Fruit fly (Drosophila melanogaster) whole organism, embryonic: ENCODE measurements around the gene Cpr73D.

Source experiments
- Ada2b ChIP-seq: fragments of 200-800 bp; sonication (Bioruptor generic); IDR thresholded peaks from 2 replicates; pipeline ENCODE4 v1.3.6; 2022; ENCODE audit warnings: missing biosample characterization, missing genetic modification characterization
- Adf1 ChIP-seq: fragments of 200-800 bp; sonication (Bioruptor generic); IDR thresholded peaks from 2 replicates; pipeline ENCODE4 v1.3.6; 2022; ENCODE audit warnings: missing biosample characterization, missing genetic modification characterization
- Antp ChIP-seq: fragments of 200-800 bp; sonication (Bioruptor generic); optimal IDR thresholded peaks from 3 replicates; lab custom pipeline; 2016; ENCODE audit warnings: missing biosample characterization, missing genetic modification characterization
- B-H2 ChIP-seq: fragments of 200-800 bp; sonication (Bioruptor generic); optimal IDR thresholded peaks from 2 replicates; lab custom pipeline; 2018; ENCODE audit warnings: missing biosample characterization, mild to moderate bottlenecking, missing genetic modification characterization
- CG10274 ChIP-seq: fragments of 200-800 bp; sonication (Bioruptor generic); optimal IDR thresholded peaks from 3 replicates; lab custom pipeline; 2017; ENCODE audit warnings: missing biosample characterization, mild to moderate bottlenecking, missing genetic modification characterization
- CG10321 ChIP-seq: fragments of 200-800 bp; sonication (Bioruptor generic); IDR thresholded peaks from 2 replicates; pipeline ENCODE4 v1.3.6; 2022; ENCODE audit warnings: missing biosample characterization, missing genetic modification characterization
- CG10654 ChIP-seq: fragments of 200-800 bp; sonication (Bioruptor generic); optimal IDR thresholded peaks from 2 replicates; lab custom pipeline; 2016; ENCODE audit warnings: missing biosample characterization, missing genetic modification characterization
- CG11456 ChIP-seq: fragments of 200-800 bp; sonication (Bioruptor generic); IDR thresholded peaks from 3 replicates; pipeline ENCODE4 v1.3.6; 2022; ENCODE audit warnings: missing biosample characterization, missing genetic modification characterization
- CG12219 ChIP-seq: fragments of 200-800 bp; sonication (Bioruptor generic); optimal IDR thresholded peaks from 3 replicates; lab custom pipeline; 2018; ENCODE audit warnings: missing biosample characterization, mild to moderate bottlenecking, missing genetic modification characterization
- CG13296 ChIP-seq: fragments of 200-800 bp; sonication (Bioruptor generic); optimal IDR thresholded peaks from 3 replicates; lab custom pipeline; 2018; ENCODE audit warnings: missing biosample characterization, mild to moderate bottlenecking, missing genetic modification characterization
- CG13775 ChIP-seq: fragments of 200-800 bp; sonication (Bioruptor generic); optimal IDR thresholded peaks from 3 replicates; lab custom pipeline; 2017; ENCODE audit warnings: missing biosample characterization, mild to moderate bottlenecking, missing genetic modification characterization
- CG1529 ChIP-seq: fragments of 200-800 bp; sonication (Bioruptor generic); optimal IDR thresholded peaks from 3 replicates; lab custom pipeline; 2018; ENCODE audit warnings: missing biosample characterization, missing genetic modification characterization
- CG17186 ChIP-seq: fragments of 200-800 bp; sonication (Bioruptor generic); optimal IDR thresholded peaks from 3 replicates; lab custom pipeline; 2017; ENCODE audit warnings: missing biosample characterization, missing genetic modification reagents, missing genetic modification characterization
- CG17385 ChIP-seq: fragments of 200-800 bp; sonication (Bioruptor generic); optimal IDR thresholded peaks from 3 replicates; lab custom pipeline; 2018; ENCODE audit warnings: missing biosample characterization, mild to moderate bottlenecking, missing genetic modification characterization
- CG17912 ChIP-seq: fragments of 200-800 bp; sonication (Bioruptor generic); optimal IDR thresholded peaks from 2 replicates; lab custom pipeline; 2018; ENCODE audit warnings: missing biosample characterization, mild to moderate bottlenecking, missing genetic modification characterization
- CG18619 ChIP-seq: fragments of 200-800 bp; sonication (Bioruptor generic); optimal IDR thresholded peaks from 3 replicates; lab custom pipeline; 2017; ENCODE audit warnings: missing biosample characterization, mild to moderate bottlenecking, missing genetic modification characterization
- CG32772 ChIP-seq: fragments of 200-800 bp; sonication (Bioruptor generic); IDR thresholded peaks from 2 replicates; pipeline ENCODE4 v1.3.6; 2022; ENCODE audit warnings: missing biosample characterization, missing genetic modification characterization
- CG3995 ChIP-seq: fragments of 200-800 bp; sonication (Bioruptor generic); optimal IDR thresholded peaks from 3 replicates; lab custom pipeline; 2016; ENCODE audit warnings: missing biosample characterization, missing genetic modification characterization
- CG4404 ChIP-seq: fragments of 200-800 bp; sonication (Bioruptor generic); IDR thresholded peaks from 2 replicates; pipeline ENCODE4 v1.3.6; 2022; ENCODE audit warnings: missing biosample characterization, missing genetic modification characterization
- CG4854 ChIP-seq: fragments of 200-800 bp; sonication (Bioruptor generic); optimal IDR thresholded peaks from 2 replicates; lab custom pipeline; 2016; ENCODE audit warnings: missing biosample characterization, missing genetic modification characterization, inconsistent platforms
- CG6254 ChIP-seq: fragments of 200-800 bp; sonication (Bioruptor generic); optimal IDR thresholded peaks from 3 replicates; lab custom pipeline; 2017; ENCODE audit warnings: mild to moderate bottlenecking, missing biosample characterization, missing genetic modification reagents, missing genetic modification characterization
- CG6854 ChIP-seq: fragments of 200-800 bp; sonication (Bioruptor generic); optimal IDR thresholded peaks from 3 replicates; lab custom pipeline; 2017; ENCODE audit warnings: missing biosample characterization, mild to moderate bottlenecking, missing genetic modification characterization
- CG8089 ChIP-seq: fragments of 200-800 bp; sonication (Bioruptor generic); optimal IDR thresholded peaks from 3 replicates; lab custom pipeline; 2016; ENCODE audit warnings: missing biosample characterization, missing genetic modification characterization
- CG9437 ChIP-seq: fragments of 200-800 bp; sonication (Bioruptor generic); optimal IDR thresholded peaks from 2 replicates; lab custom pipeline; 2018; ENCODE audit warnings: missing biosample characterization, mild to moderate bottlenecking, missing genetic modification characterization
- CG9817 ChIP-seq: fragments of 200-800 bp; sonication (Bioruptor generic); optimal IDR thresholded peaks from 2 replicates; lab custom pipeline; 2018; ENCODE audit warnings: missing biosample characterization, mild to moderate bottlenecking, missing genetic modification characterization, moderate library complexity
- CG9932 ChIP-seq: fragments of 200-800 bp; sonication (Bioruptor generic); IDR thresholded peaks from 2 replicates; pipeline ENCODE4 v1.3.6; 2022; ENCODE audit warnings: missing biosample characterization, missing genetic modification characterization
- Dip3 ChIP-seq: fragments of 200-800 bp; sonication (Bioruptor generic); optimal IDR thresholded peaks from 3 replicates; lab custom pipeline; 2016; ENCODE audit warnings: missing biosample characterization, missing genetic modification characterization
- Dp ChIP-seq: fragments of 200-800 bp; sonication (Bioruptor generic); optimal IDR thresholded peaks from 2 replicates; lab custom pipeline; 2018; ENCODE audit warnings: missing biosample characterization, mild to moderate bottlenecking, missing genetic modification characterization, moderate library complexity
- Dref ChIP-seq: fragments of 200-800 bp; sonication (Bioruptor generic); IDR thresholded peaks from 2 replicates; pipeline ENCODE4 v1.3.6; 2022; ENCODE audit warnings: missing biosample characterization, missing genetic modification characterization
- ERR ChIP-seq: fragments of 200-800 bp; sonication (Bioruptor generic); optimal IDR thresholded peaks from 2 replicates; lab custom pipeline; 2016; ENCODE audit warnings: missing biosample characterization, missing genetic modification characterization
- Elba2 ChIP-seq: fragments of 200-800 bp; sonication (Bioruptor generic); optimal IDR thresholded peaks from 3 replicates; lab custom pipeline; 2016; ENCODE audit warnings: missing biosample characterization, missing genetic modification characterization
- HLHmδ ChIP-seq: fragments of 200-800 bp; sonication (Bioruptor generic); optimal IDR thresholded peaks from 2 replicates; lab custom pipeline; 2018; ENCODE audit warnings: missing biosample characterization, mild to moderate bottlenecking, missing genetic modification characterization, moderate library complexity
- Kr ChIP-seq: fragments of 200-800 bp; sonication (Bioruptor generic); optimal IDR thresholded peaks from 2 replicates; lab custom pipeline; 2017; ENCODE audit warnings: missing biosample characterization, mild to moderate bottlenecking, missing genetic modification characterization
- Med ChIP-seq: fragments of 200-800 bp; sonication (Bioruptor generic); peaks from one replicate; lab custom pipeline; 2016; ENCODE audit warnings: missing biosample characterization, missing genetic modification characterization, mild to moderate bottlenecking, inconsistent platforms, moderate library complexity
- NfI ChIP-seq: fragments of 200-800 bp; sonication (Bioruptor generic); optimal IDR thresholded peaks from 3 replicates; lab custom pipeline; 2018; ENCODE audit warnings: missing biosample characterization, mild to moderate bottlenecking, missing genetic modification characterization, moderate library complexity
- Optix ChIP-seq: fragments of 200-800 bp; sonication (Bioruptor generic); IDR thresholded peaks from 3 replicates; pipeline ENCODE4 v1.3.6; 2022; ENCODE audit warnings: missing biosample characterization, missing genetic modification characterization
- Rfx ChIP-seq: fragments of 200-800 bp; sonication (Bioruptor generic); IDR thresholded peaks from 2 replicates; pipeline ENCODE4 v1.3.6; 2022; ENCODE audit warnings: missing biosample characterization, missing genetic modification characterization
- Scr ChIP-seq: fragments of 200-800 bp; sonication (Bioruptor generic); IDR thresholded peaks from 2 replicates; pipeline ENCODE4 v1.3.6; 2022; ENCODE audit warnings: missing biosample characterization, missing genetic modification characterization; ENCODE audit not compliant: partially characterized antibody
- Xbp1 ChIP-seq: fragments of 200-800 bp; sonication (Bioruptor generic); optimal IDR thresholded peaks from 3 replicates; lab custom pipeline; 2016; ENCODE audit warnings: missing biosample characterization, mild to moderate bottlenecking, missing genetic modification characterization
- aop ChIP-seq: fragments of 200-800 bp; sonication (Bioruptor generic); IDR thresholded peaks from 2 replicates; pipeline ENCODE4 v1.3.6; 2022; ENCODE audit warnings: missing biosample characterization, missing genetic modification characterization
- cato ChIP-seq: fragments of 200-800 bp; sonication (Bioruptor generic); optimal IDR thresholded peaks from 2 replicates; lab custom pipeline; 2016; ENCODE audit warnings: missing biosample characterization, missing genetic modification characterization, borderline replicate concordance
- chif ChIP-seq, 2 experiments: fragments of 200-800 bp; sonication (Bioruptor generic); optimal IDR thresholded peaks; 3 replicates each; lab custom pipeline; 2016; ENCODE audit warnings: missing biosample characterization in 2 of 2, missing genetic modification characterization in 2 of 2
- disco-r ChIP-seq: fragments of 200-800 bp; sonication (Bioruptor generic); optimal IDR thresholded peaks from 2 replicates; lab custom pipeline; 2016; ENCODE audit warnings: missing biosample characterization, missing genetic modification characterization
- dm ChIP-seq: fragments of 200-800 bp; sonication (Bioruptor generic); optimal IDR thresholded peaks from 3 replicates; lab custom pipeline; 2016; ENCODE audit warnings: missing biosample characterization, missing genetic modification characterization
- dmrt99B ChIP-seq: fragments of 200-800 bp; sonication (Bioruptor generic); optimal IDR thresholded peaks from 2 replicates; lab custom pipeline; 2018; ENCODE audit warnings: missing biosample characterization, mild to moderate bottlenecking, missing genetic modification characterization, moderate library complexity
- ham ChIP-seq: fragments of 200-800 bp; sonication (Bioruptor generic); IDR thresholded peaks from 2 replicates; pipeline ENCODE4 v1.3.6; 2022; ENCODE audit warnings: missing biosample characterization, missing genetic modification characterization
- her ChIP-seq: fragments of 200-800 bp; sonication (Bioruptor generic); optimal IDR thresholded peaks from 2 replicates; lab custom pipeline; 2016; ENCODE audit warnings: missing biosample characterization, missing genetic modification characterization
- lbe ChIP-seq: fragments of 200-800 bp; sonication (Bioruptor generic); optimal IDR thresholded peaks from 2 replicates; lab custom pipeline; 2016; ENCODE audit warnings: missing biosample characterization, mild to moderate bottlenecking, missing genetic modification characterization
- lmd ChIP-seq: fragments of 200-800 bp; sonication (Bioruptor generic); IDR thresholded peaks from 2 replicates; pipeline ENCODE4 v1.3.6; 2022; ENCODE audit warnings: missing biosample characterization, missing genetic modification characterization
- p53 ChIP-seq: fragments of 200-800 bp; sonication (Bioruptor generic); optimal IDR thresholded peaks from 2 replicates; lab custom pipeline; 2016; ENCODE audit warnings: missing biosample characterization, missing genetic modification characterization
- ranshi ChIP-seq: fragments of 200-800 bp; sonication (Bioruptor generic); IDR thresholded peaks from 2 replicates; pipeline ENCODE4 v1.3.6; 2022; ENCODE audit warnings: missing biosample characterization, missing genetic modification characterization
- ssp ChIP-seq: fragments of 200-800 bp; sonication (Bioruptor generic); IDR thresholded peaks from 2 replicates; pipeline ENCODE4 v1.3.6; 2022; ENCODE audit warnings: missing biosample characterization, missing genetic modification characterization

The Cpr73D gene

dm6 chr3L:16896408-16896807 is 61.1 kb downstream of the Cpr73D start (continued):
- TF ChIP-seq Dref (GFP tag; lab: Robert Waterston, UW), result no peak
- peak; percentile 6 for TF ChIP-seq CG9437 (GFP tag; lab: Kevin White, UChicago)
- TF ChIP-seq chif (GFP tag; optimal IDR thresholded peaks at IDR 0.05; lab: Kevin White, UChicago), result no peak
- no peak for TF ChIP-seq CG17912 (GFP tag; lab: Kevin White, UChicago)
- no peak for TF ChIP-seq Kr (GFP tag; lab: Kevin White, UChicago)
- no peak for TF ChIP-seq Ada2b (GFP tag; lab: Robert Waterston, UW)
- no peak for TF ChIP-seq Antp (GFP tag; lab: Kevin White, UChicago)
- TF ChIP-seq Med, result no peak
- no peak for TF ChIP-seq CG12219
- TF ChIP-seq Xbp1 (GFP tag; lab: Kevin White, UChicago), result no peak
- no peak for TF ChIP-seq CG13296 (GFP tag; lab: Kevin White, UChicago)
- no peak for TF ChIP-seq Optix
- TF ChIP-seq CG1529 (GFP tag; lab: Kevin White, UChicago), result no peak
- no peak for TF ChIP-seq CG3995 (GFP tag; lab: Kevin White, UChicago)
- no peak for TF ChIP-seq CG10654
- TF ChIP-seq CG4404 (GFP tag; lab: Robert Waterston, UW), result no peak
- TF ChIP-seq dmrt99B (tag; lab: Kevin White, UChicago), result no peak
- TF ChIP-seq aop, result no peak
- no peak for TF ChIP-seq CG9817 (tag; lab: Kevin White, UChicago)
- TF ChIP-seq CG6854 (GFP tag; lab: Kevin White, UChicago), result no peak
- no peak for TF ChIP-seq CG18619 (GFP tag; lab: Kevin White, UChicago)
- TF ChIP-seq CG9932 (GFP tag; lab: Robert Waterston, UW), result 0 out of 2 replicates have a peak, but pooled peaks have one; percentile 7
- no peak for TF ChIP-seq Dip3 (GFP tag; lab: Kevin White, UChicago)
- TF ChIP-seq Scr (GFP tag; lab: Robert Waterston, UW), result no peak
- TF ChIP-seq Dp (GFP tag; lab: Kevin White, UChicago), result no peak
- no peak for TF ChIP-seq CG17186 (GFP tag; lab: Kevin White, UChicago)
- TF ChIP-seq Adf1 (GFP tag; lab: Robert Waterston, UW), result peak; percentile 37; the same call in 1 of the 2 replicates
- peak; percentile 68; the same call in 1 of the 3 replicates for TF ChIP-seq CG11456 (GFP tag; lab: Robert Waterston, UW)
- no peak for TF ChIP-seq CG17385
- peak; percentile 28 for TF ChIP-seq NfI (GFP tag; lab: Kevin White, UChicago)
- TF ChIP-seq HLHmδ (GFP tag; lab: Kevin White, UChicago), result peak; percentile 35
- TF ChIP-seq CG13775 (GFP tag; lab: Kevin White, UChicago), result no peak
- no peak for TF ChIP-seq ERR (GFP tag; lab: Kevin White, UChicago)
- TF ChIP-seq Rfx (GFP tag; lab: Robert Waterston, UW), result peak; percentile 33
- TF ChIP-seq ssp (GFP tag; lab: Robert Waterston, UW), result no peak
- no peak for TF ChIP-seq CG32772 (GFP tag; lab: Robert Waterston, UW)
- TF ChIP-seq CG8089 (GFP tag; lab: Kevin White, UChicago), result no peak
- no peak for TF ChIP-seq dm
- no peak for TF ChIP-seq p53 (GFP tag; lab: Kevin White, UChicago)
- TF ChIP-seq lbe (GFP tag; lab: Kevin White, UChicago), result no peak
- TF ChIP-seq ranshi, result no peak
- TF ChIP-seq lmd (GFP tag; lab: Robert Waterston, UW), result 0 out of 2 replicates have a peak, but pooled peaks have one; percentile 14
- no peak for TF ChIP-seq CG6254 (GFP tag; lab: Kevin White, UChicago)
- TF ChIP-seq disco-r (GFP tag; lab: Kevin White, UChicago), result no peak
- TF ChIP-seq cato, result no peak
- TF ChIP-seq her (GFP tag; lab: Kevin White, UChicago), result no peak
- no peak for TF ChIP-seq ham
- TF ChIP-seq CG10274, result no peak
- TF ChIP-seq Elba2 (GFP tag; lab: Kevin White, UChicago), result no peak
- no peak for TF ChIP-seq CG4854 (GFP tag; lab: Kevin White, UChicago)
- no peak for TF ChIP-seq CG10321 (GFP tag; lab: Robert Waterston, UW)
- no peak for TF ChIP-seq B-H2 (GFP tag; lab: Kevin White, UChicago)
